Fruit fly (Drosophila melanogaster): ENCODE results near the gene CG31145.

DNA sequence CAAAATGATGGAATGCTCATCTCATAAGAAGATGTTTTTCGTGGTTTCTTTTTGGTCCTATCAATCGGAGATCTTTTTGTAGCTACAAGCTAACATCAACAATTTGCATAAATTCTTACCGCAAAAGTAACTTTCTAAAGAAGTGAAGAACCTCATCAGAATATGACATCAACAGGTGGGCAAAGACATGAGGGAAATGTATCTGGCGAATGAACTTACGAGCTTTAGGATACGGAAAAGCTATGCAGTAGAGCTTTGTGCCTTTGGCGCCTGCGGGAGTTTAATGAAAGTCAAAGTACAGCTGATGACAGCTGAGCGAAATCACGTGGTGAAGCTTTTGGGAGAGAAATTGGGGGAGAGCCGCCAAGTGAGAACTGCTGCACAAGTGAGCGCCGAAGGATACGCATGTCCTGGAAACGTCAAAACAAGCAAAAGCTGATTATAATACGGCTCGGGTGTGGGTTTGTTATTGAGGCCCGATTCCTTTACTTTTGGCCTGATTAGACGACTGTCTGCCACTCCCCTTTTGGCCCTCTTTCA, 2.7 kb downstream of the CG31145 start:
- TF ChIP-seq CG6854 (GFP tag; optimal IDR thresholded peaks at IDR 0.05) (no peak), Eip75B (GFP tag; optimal IDR thresholded peaks at IDR 0.05) (no peak)

Measured in whole organism, prepupa.